Worm (Caenorhabditis elegans): ENCODE results near the gene F14H8.8.
A peak's percentile ranks its signal among the peaks of the same experiment; 100 is the strongest.

Gene F14H8.8

DNA sequence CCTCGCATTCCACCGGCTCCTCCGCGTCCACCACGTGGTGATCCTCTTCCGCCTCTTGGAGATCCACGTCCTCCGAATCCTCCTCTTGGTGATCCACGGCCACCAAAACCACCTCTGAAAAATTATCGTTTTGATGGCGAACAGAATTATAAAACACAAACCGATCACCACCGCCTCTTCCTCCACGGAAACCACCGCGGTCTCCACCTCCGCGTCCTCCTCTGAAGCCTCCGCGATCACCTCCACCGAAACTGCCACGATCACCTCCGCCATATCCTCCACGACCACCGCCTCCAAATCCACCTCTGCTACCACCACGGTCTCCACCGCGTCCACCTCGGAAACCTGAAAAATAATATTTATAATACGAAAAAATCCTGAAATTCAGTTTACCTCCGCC is 27.7 kb upstream of the F14H8.8 start (continued):
- TF ChIP-seq nfya-2 (GFP tag; IDR thresholded peaks at IDR 0.05): no peak
- TF ChIP-seq snpc-1.1 (tag; optimal IDR thresholded peaks at IDR 0.05; ENCODE audit: insufficient read depth): no peak
- no peak for TF ChIP-seq hlh-26 (GFP tag; conservative IDR thresholded peaks at IDR 0.05)
- peak; percentile 11; the same call in 1 of the 2 replicates for TF ChIP-seq dox-1 (GFP tag; IDR thresholded peaks at IDR 0.05)
- TF ChIP-seq sptf-2 (GFP tag; optimal IDR thresholded peaks at IDR 0.05): peak; percentile 2

DNA sequence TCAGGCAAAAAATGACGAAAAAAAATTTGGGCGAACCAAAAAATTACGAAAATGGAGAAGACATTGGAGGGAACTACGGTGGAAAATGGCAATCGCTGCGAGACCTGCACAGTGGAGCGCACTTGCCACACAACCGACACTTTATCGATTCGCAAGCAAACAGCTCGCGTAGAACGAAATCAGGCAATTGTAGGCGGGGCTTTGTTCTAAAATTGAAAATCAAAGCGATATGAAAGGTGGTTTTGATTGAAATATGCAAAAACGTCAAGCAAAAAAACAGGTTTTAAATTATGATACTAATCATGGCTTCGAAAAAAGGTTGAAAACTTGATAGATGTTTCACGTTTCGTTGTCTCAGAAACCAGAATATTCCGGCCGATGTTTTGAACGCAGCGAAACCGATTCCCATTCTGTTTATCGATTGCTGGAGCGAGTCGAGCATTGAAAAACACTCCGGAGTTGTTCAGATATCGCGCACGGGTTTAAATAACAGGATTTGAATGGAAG is 27.0 kb upstream of the F14H8.8 start, which contains the start of the genes fib-1 and mut-15:
fib-1 (minus strand) TSS at position 40 of the 507 bp plus-strand sequence.
mut-15 (plus strand) TSS at position 360 of the 507 bp plus-strand sequence.
- no peak for TF ChIP-seq nhr-27 (tag; optimal IDR thresholded peaks at IDR 0.05)
- TF ChIP-seq ccch-3 (GFP tag; optimal IDR thresholded peaks at IDR 0.05): no peak
- TF ChIP-seq ZK185.1 (tag; optimal IDR thresholded peaks at IDR 0.05; ENCODE audit: poor library complexity, severe bottlenecking): peak; percentile 65
- peak; percentile 90 for TF ChIP-seq dox-1 (GFP tag; IDR thresholded peaks at IDR 0.05)
- peak; percentile 85 for TF ChIP-seq attf-3 (GFP tag; conservative IDR thresholded peaks at IDR 0.05)
- no peak for TF ChIP-seq T26A5.8 (tag; optimal IDR thresholded peaks at IDR 0.05)
- TF ChIP-seq let-607 (tag; optimal IDR thresholded peaks at IDR 0.05): peak in 1 of 2 experiments; percentile 52
- peak; percentile 69 for TF ChIP-seq snpc-4 (GFP tag; optimal IDR thresholded peaks at IDR 0.05)
- TF ChIP-seq snpc-4 (tag; optimal IDR thresholded peaks at IDR 0.05): peak; percentile 66 to 83 (median 75)
- TF ChIP-seq K11D2.4 (GFP tag; IDR thresholded peaks at IDR 0.05): peak; percentile 81
- TF ChIP-seq ztf-22 (GFP tag; optimal IDR thresholded peaks at IDR 0.05): no peak
- no peak for TF ChIP-seq ztf-6 (GFP tag; IDR thresholded peaks at IDR 0.05)
- 0 out of 2 replicates have a peak, but pooled peaks have one; percentile 14 for TF ChIP-seq ztf-25 (GFP tag; IDR thresholded peaks at IDR 0.05)
- TF ChIP-seq die-1 (tag; optimal IDR thresholded peaks at IDR 0.05): no peak
- no peak for TF ChIP-seq cebp-2 (GFP tag; IDR thresholded peaks at IDR 0.05)
- TF ChIP-seq lsy-27 (tag; optimal IDR thresholded peaks at IDR 0.05; ENCODE audit: borderline replicate concordance, insufficient read depth): no peak
- TF ChIP-seq F49E8.2 (tag; optimal IDR thresholded peaks at IDR 0.05; ENCODE audit: insufficient read depth): peak; percentile 81
- TF ChIP-seq mxl-1 (tag; optimal IDR thresholded peaks at IDR 0.05): no peak
- TF ChIP-seq attf-6 (GFP tag; IDR thresholded peaks at IDR 0.05): 0 out of 2 replicates have a peak, but pooled peaks have one; percentile 42
- no peak for TF ChIP-seq dpff-1 (tag; optimal IDR thresholded peaks at IDR 0.05)
- peak; percentile 78 for TF ChIP-seq aptf-2 (GFP tag; conservative IDR thresholded peaks at IDR 0.05)
- peak; percentile 86 for TF ChIP-seq lsl-1 (GFP tag; optimal IDR thresholded peaks at IDR 0.05)
- peak; percentile 85 for TF ChIP-seq pha-4 (tag; optimal IDR thresholded peaks at IDR 0.05)
- no peak for TF ChIP-seq C17E4.6 (GFP tag; IDR thresholded peaks at IDR 0.05)
- 0 out of 2 replicates have a peak, but pooled peaks have one; percentile 27 for TF ChIP-seq sea-2 (GFP tag; IDR thresholded peaks at IDR 0.05)
- peak; percentile 93 for TF ChIP-seq D2030.7 (GFP tag; IDR thresholded peaks at IDR 0.05)
- peak; percentile 80 for TF ChIP-seq tlf-1 (GFP tag; optimal IDR thresholded peaks at IDR 0.05)
- no peak for TF ChIP-seq bed-1 (GFP tag; IDR thresholded peaks at IDR 0.05)
- peak; percentile 98 for TF ChIP-seq F33H1.4 (GFP tag; IDR thresholded peaks at IDR 0.05)
- peak; percentile 72 for TF ChIP-seq hmg-1.2 (GFP tag; IDR thresholded peaks at IDR 0.05)
- peak; percentile 86 for TF ChIP-seq F23B12.7 (tag; optimal IDR thresholded peaks at IDR 0.05; ENCODE audit: insufficient read depth)
- peak; percentile 72 for TF ChIP-seq tbp1 (GFP tag; optimal IDR thresholded peaks at IDR 0.05)
- no peak for TF ChIP-seq nhr-90 (tag; optimal IDR thresholded peaks at IDR 0.05)
- no peak for TF ChIP-seq C06A6.2 (GFP tag; conservative IDR thresholded peaks at IDR 0.05)
- no peak for TF ChIP-seq nhr-120 (GFP tag; IDR thresholded peaks at IDR 0.05)
- no peak for TF ChIP-seq hrde-1 (tag; optimal IDR thresholded peaks at IDR 0.05; ENCODE audit: borderline replicate concordance)
- peak; percentile 46; the same call in 1 of the 2 replicates for TF ChIP-seq cebp-1 (GFP tag; IDR thresholded peaks at IDR 0.05)
- TF ChIP-seq cebp-1 (tag; optimal IDR thresholded peaks at IDR 0.05): peak; percentile 84
- peak; percentile 98 for TF ChIP-seq ceh-100 (GFP tag; IDR thresholded peaks at IDR 0.05)
- TF ChIP-seq snpc-3.4 (tag; optimal IDR thresholded peaks at IDR 0.05): no peak
- TF ChIP-seq unc-130 (GFP tag; optimal IDR thresholded peaks at IDR 0.05): peak; percentile 72
